Fruit fly (Drosophila melanogaster) whole organism, embryonic: ENCODE data around the gene Ube3a.

Experiments
- Abd-B ChIP-seq: fragments of 200-800 bp; sonication (Bioruptor generic); optimal IDR thresholded peaks from 2 replicates; lab custom pipeline; 2018; ENCODE audit warnings: missing biosample characterization, mild to moderate bottlenecking, missing genetic modification characterization, moderate library complexity
- Atf6 ChIP-seq: fragments of 200-800 bp; sonication (Bioruptor generic); IDR thresholded peaks from 2 replicates; pipeline ENCODE4 v1.3.6; 2022; ENCODE audit warnings: missing biosample characterization, missing genetic modification characterization
- BEAF-32 ChIP-seq: fragments of 200-800 bp; sonication (Bioruptor generic); optimal IDR thresholded peaks from 3 replicates; lab custom pipeline; 2017; ENCODE audit warnings: missing biosample characterization, missing genetic modification characterization, mild to moderate bottlenecking, moderate library complexity, missing genetic modification reagents
- BtbVII ChIP-seq: fragments of 200-800 bp; sonication (Bioruptor generic); optimal IDR thresholded peaks from 3 replicates; lab custom pipeline; 2017; ENCODE audit warnings: missing biosample characterization, mild to moderate bottlenecking, missing genetic modification characterization
- C15 ChIP-seq: fragments of 200-800 bp; sonication (Bioruptor generic); IDR thresholded peaks from 3 replicates; pipeline ENCODE4 v1.3.6; 2022; ENCODE audit warnings: missing biosample characterization, missing genetic modification characterization
- CG13287 ChIP-seq: fragments of 200-800 bp; sonication (Bioruptor generic); IDR thresholded peaks from 2 replicates; pipeline ENCODE4 v1.3.6; 2022; ENCODE audit warnings: missing biosample characterization, missing genetic modification characterization; ENCODE audit not compliant: partially characterized antibody
- CG15479 ChIP-seq: fragments of 200-800 bp; sonication (Bioruptor generic); optimal IDR thresholded peaks from 3 replicates; lab custom pipeline; 2019; ENCODE audit warnings: missing biosample characterization, mild to moderate bottlenecking, missing genetic modification characterization, moderate library complexity
- CG1647 ChIP-seq: fragments of 200-800 bp; sonication (Bioruptor generic); optimal IDR thresholded peaks from 3 replicates; lab custom pipeline; 2016; ENCODE audit warnings: missing biosample characterization, missing genetic modification characterization
- CG17359 ChIP-seq: fragments of 200-800 bp; sonication (Bioruptor generic); optimal IDR thresholded peaks from 3 replicates; lab custom pipeline; 2018; ENCODE audit warnings: missing biosample characterization, mild to moderate bottlenecking, missing genetic modification characterization, moderate library complexity
- CG1832 ChIP-seq: fragments of 200-800 bp; sonication (Bioruptor generic); optimal IDR thresholded peaks from 2 replicates; lab custom pipeline; 2017; ENCODE audit warnings: missing biosample characterization, mild to moderate bottlenecking, missing genetic modification characterization, inconsistent platforms
- CG18764 ChIP-seq: fragments of 200-800 bp; sonication (Bioruptor generic); optimal IDR thresholded peaks from 3 replicates; lab custom pipeline; 2016; ENCODE audit warnings: missing biosample characterization, missing genetic modification characterization
- CG4328 ChIP-seq: fragments of 200-800 bp; sonication (Bioruptor generic); optimal IDR thresholded peaks from 3 replicates; lab custom pipeline; 2017; ENCODE audit warnings: missing biosample characterization, missing genetic modification reagents, missing genetic modification characterization
- CG4617 ChIP-seq: fragments of 200-800 bp; sonication (Bioruptor generic); optimal IDR thresholded peaks from 3 replicates; lab custom pipeline; 2016; ENCODE audit warnings: missing biosample characterization, missing genetic modification characterization, borderline replicate concordance
- CG6689 ChIP-seq: fragments of 200-800 bp; sonication (Bioruptor generic); IDR thresholded peaks from 2 replicates; pipeline ENCODE4 v1.3.6; 2022; ENCODE audit warnings: missing biosample characterization, missing genetic modification characterization
- CG6854 ChIP-seq: fragments of 200-800 bp; sonication (Bioruptor generic); optimal IDR thresholded peaks from 3 replicates; lab custom pipeline; 2017; ENCODE audit warnings: missing biosample characterization, mild to moderate bottlenecking, missing genetic modification characterization
- CG7839 ChIP-seq: fragments of 200-800 bp; sonication (Bioruptor generic); optimal IDR thresholded peaks from 3 replicates; lab custom pipeline; 2018; ENCODE audit warnings: missing biosample characterization, mild to moderate bottlenecking, missing genetic modification characterization, moderate library complexity
- CTCF ChIP-seq: fragments of 200-800 bp; sonication (Bioruptor generic); optimal IDR thresholded peaks from 2 replicates; lab custom pipeline; 2017; ENCODE audit warnings: missing biosample characterization, mild to moderate bottlenecking, missing genetic modification characterization, moderate library complexity
- CoRest ChIP-seq: fragments of 200-800 bp; sonication (Bioruptor generic); optimal IDR thresholded peaks from 3 replicates; lab custom pipeline; 2018; ENCODE audit warnings: missing biosample characterization, mild to moderate bottlenecking, missing genetic modification characterization, moderate library complexity
- Drgx ChIP-seq: fragments of 200-800 bp; sonication (Bioruptor generic); IDR thresholded peaks from 2 replicates; pipeline ENCODE4 v1.3.6; 2022; ENCODE audit warnings: missing biosample characterization, missing genetic modification characterization
- Fer1 ChIP-seq: fragments of 200-800 bp; sonication (Bioruptor generic); optimal IDR thresholded peaks from 2 replicates; lab custom pipeline; 2017; ENCODE audit warnings: missing biosample characterization, mild to moderate bottlenecking, missing genetic modification characterization
- Gug ChIP-seq: fragments of 200-800 bp; sonication (Bioruptor generic); IDR thresholded peaks from 4 replicates; pipeline ENCODE4 v1.3.6; 2022; ENCODE audit warnings: missing biosample characterization, missing genetic modification characterization
- H15 ChIP-seq: fragments of 200-800 bp; sonication (Bioruptor generic); IDR thresholded peaks from 3 replicates; pipeline ENCODE4 v1.3.6; 2022; ENCODE audit warnings: missing biosample characterization, missing genetic modification characterization
- H2.0 ChIP-seq: fragments of 200-800 bp; sonication (Bioruptor generic); IDR thresholded peaks from 2 replicates; pipeline ENCODE4 v1.3.6; 2022; ENCODE audit warnings: missing biosample characterization, missing genetic modification characterization
- Oli ChIP-seq: fragments of 200-800 bp; sonication (Bioruptor generic); optimal IDR thresholded peaks from 2 replicates; lab custom pipeline; 2018; ENCODE audit warnings: missing biosample characterization, mild to moderate bottlenecking, missing genetic modification characterization, moderate library complexity
- PHDP ChIP-seq: fragments of 200-800 bp; sonication (Bioruptor generic); optimal IDR thresholded peaks from 3 replicates; lab custom pipeline; 2018; ENCODE audit warnings: missing biosample characterization, mild to moderate bottlenecking, missing genetic modification characterization, moderate library complexity
- Pdp1 ChIP-seq, 2 experiments: fragments of 200-800 bp; sonication (Bioruptor generic); optimal IDR thresholded peaks; 3 replicates each; lab custom pipeline; 2016; ENCODE audit warnings: missing biosample characterization in 2 of 2, missing genetic modification characterization in 2 of 2, mild to moderate bottlenecking in 1 of 2, moderate library complexity in 1 of 2
- Ptx1 ChIP-seq: fragments of 200-800 bp; sonication (Bioruptor generic); IDR thresholded peaks from 2 replicates; pipeline ENCODE4 v1.3.6; 2022; ENCODE audit warnings: missing biosample characterization, missing genetic modification characterization
- Ssrp ChIP-seq: fragments of 200-800 bp; sonication (Bioruptor generic); optimal IDR thresholded peaks from 2 replicates; lab custom pipeline; 2018; ENCODE audit warnings: missing biosample characterization, mild to moderate bottlenecking, missing genetic modification characterization, moderate library complexity
- ase ChIP-seq: fragments of 200-800 bp; sonication (Bioruptor generic); IDR thresholded peaks from 3 replicates; pipeline ENCODE4 v1.3.6; 2022; ENCODE audit warnings: missing biosample characterization, missing genetic modification characterization
- cas ChIP-seq: fragments of 200-800 bp; sonication (Bioruptor generic); IDR thresholded peaks from 2 replicates; pipeline ENCODE4 v1.3.6; 2022; ENCODE audit warnings: missing biosample characterization, missing genetic modification characterization
- caup ChIP-seq: fragments of 200-800 bp; sonication (Bioruptor generic); optimal IDR thresholded peaks from 3 replicates; lab custom pipeline; 2017; ENCODE audit warnings: missing biosample characterization, mild to moderate bottlenecking, missing genetic modification characterization, moderate library complexity; ENCODE audit not compliant: severe bottlenecking
- crol ChIP-seq: fragments of 200-800 bp; sonication (Bioruptor generic); IDR thresholded peaks from 2 replicates; pipeline ENCODE4 v1.3.6; 2022; ENCODE audit warnings: missing biosample characterization, missing genetic modification characterization
- exex ChIP-seq: fragments of 200-800 bp; sonication (Bioruptor generic); optimal IDR thresholded peaks from 4 replicates; lab custom pipeline; 2018; ENCODE audit warnings: missing biosample characterization, mild to moderate bottlenecking, missing genetic modification characterization, moderate library complexity
- fd64A ChIP-seq: fragments of 200-800 bp; sonication (Bioruptor generic); optimal IDR thresholded peaks from 3 replicates; lab custom pipeline; 2018; ENCODE audit warnings: missing biosample characterization, mild to moderate bottlenecking, missing genetic modification characterization
- gce ChIP-seq: fragments of 200-800 bp; sonication (Bioruptor generic); IDR thresholded peaks from 3 replicates; pipeline ENCODE4 v1.3.6; 2022; ENCODE audit warnings: missing biosample characterization, missing genetic modification characterization
- grn ChIP-seq: fragments of 200-800 bp; sonication (Bioruptor generic); optimal IDR thresholded peaks from 3 replicates; lab custom pipeline; 2017; ENCODE audit warnings: missing biosample characterization, missing genetic modification characterization
- insv ChIP-seq, 2 experiments: fragments of 200-800 bp; sonication (Bioruptor generic); optimal IDR thresholded peaks; 3 replicates each; lab custom pipeline; 2016 to 2018; ENCODE audit warnings: missing biosample characterization in 2 of 2, missing genetic modification characterization in 2 of 2
- lab ChIP-seq: fragments of 200-800 bp; sonication (Bioruptor generic); optimal IDR thresholded peaks from 3 replicates; lab custom pipeline; 2017; ENCODE audit warnings: missing biosample characterization, missing genetic modification characterization, mild to moderate bottlenecking, moderate library complexity, missing genetic modification reagents
- maf-S ChIP-seq: fragments of 200-800 bp; sonication (Bioruptor generic); optimal IDR thresholded peaks from 2 replicates; lab custom pipeline; 2016; ENCODE audit warnings: missing biosample characterization, missing genetic modification characterization
- prd ChIP-seq, 3 experiments: fragments of >200 bp in 2 of 3; fragments of 200-800 bp in 1 of 3; sonication (Bioruptor generic) in 1 of 3; optimal IDR thresholded peaks in 2 of 3; IDR thresholded peaks in 1 of 3; 2 replicates in 2 of 3; 3 replicates in 1 of 3; pipeline versions ENCODE4 v1.3.6 to Lab custom; 2017 to 2022; ENCODE audit warnings: missing biosample characterization in 1 of 3, missing genetic modification characterization in 1 of 3
- pros ChIP-seq: fragments of 200-800 bp; sonication (Bioruptor generic); optimal IDR thresholded peaks from 3 replicates; lab custom pipeline; 2019; ENCODE audit warnings: missing biosample characterization, mild to moderate bottlenecking, missing genetic modification characterization, moderate library complexity
- psq ChIP-seq: fragments of 200-800 bp; sonication (Bioruptor generic); optimal IDR thresholded peaks from 2 replicates; lab custom pipeline; 2017; ENCODE audit warnings: missing biosample characterization, missing genetic modification characterization
- sens ChIP-seq: fragments of 200-800 bp; sonication (Bioruptor generic); peaks from one replicate; lab custom pipeline; 2016; ENCODE audit warnings: missing biosample characterization, missing genetic modification characterization
- sens-2 ChIP-seq: fragments of 200-800 bp; sonication (Bioruptor generic); IDR thresholded peaks from 2 replicates; pipeline ENCODE4 v1.3.6; 2022; ENCODE audit warnings: missing biosample characterization, missing genetic modification characterization
- seq ChIP-seq: fragments of 200-800 bp; sonication (Bioruptor generic); IDR thresholded peaks from 2 replicates; pipeline ENCODE4 v1.3.6; 2022; ENCODE audit warnings: missing biosample characterization, missing genetic modification characterization
- vnd ChIP-seq: fragments of 200-800 bp; sonication (Bioruptor generic); IDR thresholded peaks from 3 replicates; pipeline ENCODE4 v1.3.6; 2022; ENCODE audit warnings: missing biosample characterization, missing genetic modification characterization; ENCODE audit not compliant: partially characterized antibody
- zf30C ChIP-seq: fragments of 200-800 bp; sonication (Bioruptor generic); optimal IDR thresholded peaks from 3 replicates; lab custom pipeline; 2018; ENCODE audit warnings: missing biosample characterization, mild to moderate bottlenecking, missing genetic modification characterization
- zfh1 ChIP-seq: fragments of 200-800 bp; sonication (Bioruptor generic); IDR thresholded peaks from 3 replicates; pipeline ENCODE4 v1.3.6; 2022; ENCODE audit warnings: missing biosample characterization, missing genetic modification characterization

Ube3a gene

dm6 chr3L:11242410-11243291 lies 32.3 kb upstream of the Ube3a start (continued):
- TF ChIP-seq Drgx (GFP tag; lab: Robert Waterston, UW) (peak; percentile 16; the same call in 1 of the 2 replicates), sens (GFP tag; lab: Kevin White, UChicago) (peak; percentile 62), ase (peak; percentile 40; the same call in 1 of the 3 replicates), crol (GFP tag; lab: Robert Waterston, UW) (peak; percentile 76), CG6854 (GFP tag; lab: Kevin White, UChicago) (no peak), zf30C (GFP tag; lab: Kevin White, UChicago) (peak; percentile 78), Atf6 (GFP tag; lab: Robert Waterston, UW) (peak; percentile 45; the same call in 1 of the 2 replicates), exex (tag; lab: Kevin White, UChicago) (peak; percentile 61), cas (GFP tag; lab: Robert Waterston, UW) (no peak), BtbVII (peak; percentile 26), CG4617 (GFP tag; lab: Kevin White, UChicago) (no peak), caup (peak; percentile 8), sens-2 (GFP tag; lab: Robert Waterston, UW) (0 out of 2 replicates have a peak, but pooled peaks have one; percentile 12), gce (GFP tag; lab: Robert Waterston, UW) (0 out of 3 replicates have a peak, but pooled peaks have one; percentile 14), CG15479 (GFP tag; lab: Kevin White, UChicago) (peak; percentile 85), seq (GFP tag; lab: Robert Waterston, UW) (peak; percentile 26; the same call in 1 of the 2 replicates), CG17359 (tag; lab: Kevin White, UChicago) (peak; percentile 23), Pdp1 (GFP tag; optimal IDR thresholded peaks at IDR 0.05; lab: Kevin White, UChicago) (peak in 1 of 2 experiments; percentile 93), lab (peak; percentile 56), CTCF (no peak), Fer1 (GFP tag; lab: Kevin White, UChicago) (peak; percentile 18)

- TF ChIP-seq zfh1 (GFP tag; lab: Robert Waterston, UW) = 0 out of 3 replicates have a peak, but pooled peaks have one; percentile 27
- TF ChIP-seq CG6689 = no peak
- TF ChIP-seq C15 (GFP tag; lab: Robert Waterston, UW) = no peak
- peak; percentile 31 for TF ChIP-seq CG15479 (GFP tag; lab: Kevin White, UChicago)
- TF ChIP-seq CoRest = no peak
- no peak for TF ChIP-seq PHDP (tag; lab: Kevin White, UChicago)
- no peak for TF ChIP-seq Ssrp (tag; lab: Kevin White, UChicago)
- no peak for TF ChIP-seq prd (optimal IDR thresholded peaks at IDR 0.05; lab: Kevin White, UChicago)
- TF ChIP-seq prd (GFP tag; IDR thresholded peaks at IDR 0.05; lab: Robert Waterston, UW) = peak; percentile 35; the same call in 1 of the 3 replicates
- TF ChIP-seq maf-S (GFP tag; lab: Kevin White, UChicago) = no peak
- TF ChIP-seq BEAF-32 = no peak
- TF ChIP-seq Gug (GFP tag; lab: Robert Waterston, UW) = no peak
- TF ChIP-seq Oli (tag; lab: Kevin White, UChicago) = no peak
- no peak for TF ChIP-seq CG4328 (GFP tag; lab: Kevin White, UChicago)
- TF ChIP-seq CG18764 (GFP tag; lab: Kevin White, UChicago) = no peak
- TF ChIP-seq H2.0 = no peak
- TF ChIP-seq grn (GFP tag; lab: Kevin White, UChicago) = peak; percentile 65
- TF ChIP-seq fd64A (GFP tag; lab: Kevin White, UChicago) = no peak
- TF ChIP-seq CG1832 = no peak
- TF ChIP-seq Ptx1 = no peak
- no peak for TF ChIP-seq CG13287 (GFP tag; lab: Robert Waterston, UW)
- no peak for TF ChIP-seq Abd-B (GFP tag; lab: Kevin White, UChicago)
- TF ChIP-seq vnd (GFP tag; lab: Robert Waterston, UW) = no peak
- TF ChIP-seq psq = no peak
- TF ChIP-seq insv (GFP tag; optimal IDR thresholded peaks at IDR 0.05; lab: Kevin White, UChicago) = no peak
- no peak for TF ChIP-seq pros
- TF ChIP-seq CG1647 (GFP tag; lab: Kevin White, UChicago) = no peak
- no peak for TF ChIP-seq CG7839 (tag; lab: Kevin White, UChicago)
- no peak for TF ChIP-seq H15 (GFP tag; lab: Robert Waterston, UW)
Measured at dm6 chr3L:11241949-11242348, 31.6 kb upstream of the Ube3a start.
